Worm (Caenorhabditis elegans) whole organism, L3 larva: ENCODE data around the gene col-105.

Experiments
- R02D3.7 ChIP-seq: fragments of 150-350 bp; optimal IDR thresholded peaks from 2 replicates; lab custom pipeline; 2014; ENCODE audit warnings: missing biosample characterization, missing genetic modification characterization
- ZK546.5 ChIP-seq: sonication (generic microtip); optimal IDR thresholded peaks from 2 replicates; lab custom pipeline; 2017; ENCODE audit warnings: missing biosample characterization, missing genetic modification characterization
- aly-2 ChIP-seq: fragments of 150-350 bp; optimal IDR thresholded peaks from 2 replicates; lab custom pipeline; 2014; ENCODE audit warnings: missing biosample characterization, missing genetic modification characterization
- ama-1 ChIP-seq: fragments of 150-350 bp; optimal IDR thresholded peaks from 2 replicates; lab custom pipeline; 2018
- ceh-16 ChIP-seq: sonication (generic microtip); optimal IDR thresholded peaks from 2 replicates; lab custom pipeline; 2017; ENCODE audit warnings: missing biosample characterization, missing genetic modification characterization
- ceh-28 ChIP-seq: fragments of 150-350 bp; optimal IDR thresholded peaks from 2 replicates; lab custom pipeline; 2014; ENCODE audit warnings: missing biosample characterization, missing genetic modification reagents, missing genetic modification characterization
- ceh-9 ChIP-seq: sonication (generic microtip); optimal IDR thresholded peaks from 2 replicates; lab custom pipeline; 2018; ENCODE audit warnings: missing biosample characterization, missing genetic modification characterization
- daf-12 ChIP-seq: fragments of 150-350 bp; optimal IDR thresholded peaks from 2 replicates; lab custom pipeline; 2014; ENCODE audit warnings: missing biosample characterization, missing genetic modification reagents, missing genetic modification characterization
- egl-27 ChIP-seq: sonication (generic microtip); optimal IDR thresholded peaks from 4 replicates; lab custom pipeline; 2017; ENCODE audit warnings: missing biosample characterization, missing genetic modification reagents, missing genetic modification characterization
- egl-5 ChIP-seq: fragments of 150-350 bp; optimal IDR thresholded peaks from 2 replicates; lab custom pipeline; 2017; ENCODE audit warnings: missing biosample characterization, missing genetic modification reagents, missing genetic modification characterization, inconsistent platforms
- elt-1 ChIP-seq: fragments of 150-350 bp; optimal IDR thresholded peaks from 2 replicates; lab custom pipeline; 2014; ENCODE audit warnings: missing biosample characterization, missing genetic modification characterization
- elt-2 ChIP-seq: sonication (generic microtip); optimal IDR thresholded peaks from 2 replicates; lab custom pipeline; 2016; ENCODE audit warnings: missing genetic modification reagents, mild to moderate bottlenecking, missing genetic modification characterization, missing compliant biosample characterization
- eor-1 ChIP-seq, 2 experiments: fragments of 150-350 bp; optimal IDR thresholded peaks; 2 replicates each; lab custom pipeline; 2014 to 2018; ENCODE audit warnings: missing biosample characterization in 2 of 2, missing genetic modification characterization in 2 of 2
- fkh-10 ChIP-seq: sonication (generic microtip); optimal IDR thresholded peaks from 2 replicates; lab custom pipeline; 2017; ENCODE audit warnings: missing biosample characterization, missing genetic modification reagents, missing genetic modification characterization
- fkh-2 ChIP-seq: fragments of 150-350 bp; optimal IDR thresholded peaks from 2 replicates; lab custom pipeline; 2014; ENCODE audit warnings: missing biosample characterization, missing genetic modification reagents, missing genetic modification characterization
- fos-1 ChIP-seq: fragments of 150-350 bp; optimal IDR thresholded peaks from 2 replicates; lab custom pipeline; 2014; ENCODE audit warnings: missing biosample characterization, missing genetic modification characterization
- jun-1 ChIP-seq: fragments of 150-350 bp; optimal IDR thresholded peaks from 2 replicates; lab custom pipeline; 2014; ENCODE audit warnings: missing biosample characterization, missing genetic modification reagents, missing genetic modification characterization
- lin-15B ChIP-seq: fragments of 150-350 bp; optimal IDR thresholded peaks from 2 replicates; lab custom pipeline; 2014; ENCODE audit warnings: missing biosample characterization, missing genetic modification characterization
- lsy-12 ChIP-seq: sonication (generic microtip); optimal IDR thresholded peaks from 2 replicates; lab custom pipeline; 2016; ENCODE audit warnings: mild to moderate bottlenecking, missing genetic modification characterization, missing compliant biosample characterization
- mml-1 ChIP-seq: fragments of 150-350 bp; sonication (generic microtip); optimal IDR thresholded peaks from 3 replicates; lab custom pipeline; 2014; ENCODE audit warnings: missing biosample characterization, missing genetic modification characterization
- nfya-1 ChIP-seq: sonication (generic microtip); optimal IDR thresholded peaks from 2 replicates; lab custom pipeline; 2017; ENCODE audit warnings: missing genetic modification characterization, mild to moderate bottlenecking, missing compliant biosample characterization, antibody characterized with exemption, moderate library complexity; ENCODE audit not compliant: insufficient read depth
- nhr-11 ChIP-seq: fragments of 150-350 bp; optimal IDR thresholded peaks from 2 replicates; lab custom pipeline; 2014; ENCODE audit warnings: missing biosample characterization, missing genetic modification characterization
- nhr-12 ChIP-seq: fragments of 150-350 bp; optimal IDR thresholded peaks from 2 replicates; lab custom pipeline; 2014; ENCODE audit warnings: missing biosample characterization, missing genetic modification characterization
- nhr-23 ChIP-seq: fragments of 150-350 bp; optimal IDR thresholded peaks from 2 replicates; lab custom pipeline; 2014; ENCODE audit warnings: missing biosample characterization, missing genetic modification reagents, missing genetic modification characterization
- nhr-237 ChIP-seq: fragments of 150-350 bp; optimal IDR thresholded peaks from 2 replicates; lab custom pipeline; 2014; ENCODE audit warnings: missing biosample characterization, missing genetic modification characterization
- nhr-25 ChIP-seq: sonication (generic microtip); optimal IDR thresholded peaks from 2 replicates; lab custom pipeline; 2017; ENCODE audit warnings: missing biosample characterization, missing genetic modification characterization
- nhr-28 ChIP-seq: fragments of 150-350 bp; optimal IDR thresholded peaks from 2 replicates; lab custom pipeline; 2014; ENCODE audit warnings: missing biosample characterization, missing genetic modification characterization
- nhr-43 ChIP-seq: sonication (generic microtip); optimal IDR thresholded peaks from 2 replicates; lab custom pipeline; 2016; ENCODE audit warnings: mild to moderate bottlenecking, missing genetic modification characterization, missing compliant biosample characterization; ENCODE audit not compliant: poor library complexity, severe bottlenecking
- nhr-67 ChIP-seq: fragments of 150-350 bp; optimal IDR thresholded peaks from 2 replicates; lab custom pipeline; 2014; ENCODE audit warnings: missing biosample characterization, missing genetic modification characterization
- nhr-76 ChIP-seq: fragments of 150-350 bp; sonication (generic microtip); optimal IDR thresholded peaks from 5 replicates; lab custom pipeline; 2014; ENCODE audit warnings: missing biosample characterization, missing genetic modification characterization
- nhr-77 ChIP-seq: fragments of 150-350 bp; optimal IDR thresholded peaks from 2 replicates; lab custom pipeline; 2014; ENCODE audit warnings: missing biosample characterization, missing genetic modification characterization
- pha-4 ChIP-seq: fragments of 150-350 bp; optimal IDR thresholded peaks from 2 replicates; lab custom pipeline; 2014; ENCODE audit warnings: missing biosample characterization, missing genetic modification reagents, missing genetic modification characterization
- pqm-1 ChIP-seq: fragments of 150-350 bp; optimal IDR thresholded peaks from 2 replicates; lab custom pipeline; 2017; ENCODE audit warnings: missing biosample characterization, missing genetic modification characterization, inconsistent platforms
- sea-2 ChIP-seq: fragments of 150-350 bp; sonication (generic microtip); optimal IDR thresholded peaks from 4 replicates; lab custom pipeline; 2014; ENCODE audit warnings: missing biosample characterization, missing genetic modification reagents, missing genetic modification characterization
- skn-1 ChIP-seq: fragments of 150-350 bp; optimal IDR thresholded peaks from 2 replicates; lab custom pipeline; 2014; ENCODE audit warnings: missing biosample characterization, missing genetic modification characterization
- snpc-4 ChIP-seq: fragments of 150-350 bp; optimal IDR thresholded peaks from 2 replicates; lab custom pipeline; 2014; ENCODE audit warnings: missing biosample characterization, missing genetic modification characterization
- tbx-2 ChIP-seq: sonication (generic microtip); optimal IDR thresholded peaks from 2 replicates; lab custom pipeline; 2016; ENCODE audit warnings: mild to moderate bottlenecking, missing genetic modification characterization, missing compliant biosample characterization
- unc-39 ChIP-seq: sonication (generic microtip); optimal IDR thresholded peaks from 4 replicates; lab custom pipeline; 2017; ENCODE audit warnings: missing biosample characterization, missing genetic modification characterization
- zag-1 ChIP-seq: fragments of 150-350 bp; optimal IDR thresholded peaks from 2 replicates; lab custom pipeline; 2014; ENCODE audit warnings: missing biosample characterization, missing genetic modification characterization
- ztf-11 ChIP-seq: fragments of 150-350 bp; optimal IDR thresholded peaks from 2 replicates; lab custom pipeline; 2014; ENCODE audit warnings: missing biosample characterization, missing genetic modification characterization
- ztf-4 ChIP-seq: fragments of 150-350 bp; optimal IDR thresholded peaks from 2 replicates; lab custom pipeline; 2014; ENCODE audit warnings: missing biosample characterization, missing genetic modification characterization

The col-105 gene

DNA sequence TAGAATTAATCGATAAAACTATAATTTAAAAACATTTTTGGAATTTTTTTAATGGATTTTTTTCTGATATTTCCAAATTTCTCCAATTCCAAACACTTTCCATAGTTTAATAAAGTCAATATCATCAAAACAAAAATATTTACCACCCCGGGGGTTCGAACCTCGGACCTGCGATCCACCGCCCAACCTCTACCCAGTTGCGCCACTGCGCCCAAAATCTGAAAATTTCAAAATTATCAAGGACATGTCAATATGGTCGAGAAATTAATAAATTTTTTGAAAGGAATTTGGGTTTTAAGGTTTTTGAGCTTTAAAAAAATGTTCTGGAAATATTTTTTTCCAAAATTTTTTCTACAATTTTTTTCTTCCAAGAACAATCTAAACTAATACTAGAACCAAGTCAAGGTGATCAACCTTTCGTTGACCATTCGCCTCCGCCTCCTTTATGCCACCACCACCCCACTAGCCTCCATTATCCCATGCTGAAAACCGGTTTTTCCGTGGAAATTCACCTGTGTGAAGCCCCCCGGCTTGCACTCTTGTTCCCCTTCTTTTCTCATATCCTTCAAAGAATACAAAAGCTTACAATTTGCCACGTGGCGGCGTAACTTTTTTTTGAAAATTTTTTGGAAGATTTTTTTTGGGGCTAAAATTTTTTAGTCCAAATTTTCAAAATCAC is 22.7 kb upstream of the col-105 start:
- no peak for TF ChIP-seq fkh-2
- peak; percentile 51 for TF ChIP-seq nhr-25
- peak; percentile 50 for TF ChIP-seq nhr-43 (tag; lab: Kevin White, UChicago)
- peak; percentile 42 for TF ChIP-seq nhr-23

- TF ChIP-seq egl-27 (no peak), nhr-77 (tag; lab: Kevin White, UChicago) (no peak), ceh-28 (no peak), nhr-76 (no peak), fos-1 (tag; lab: Kevin White, UChicago) (no peak), tbx-2 (tag; lab: Kevin White, UChicago) (no peak), fkh-10 (GFP tag; lab: Kevin White, UChicago) (no peak), sea-2 (GFP tag; lab: Kevin White, UChicago) (no peak), ceh-16 (tag; lab: Kevin White, UChicago) (no peak), aly-2 (tag; lab: Kevin White, UChicago) (no peak), ZK546.5 (tag; lab: Kevin White, UChicago) (no peak), eor-1 (tag; optimal IDR thresholded peaks at IDR 0.05; lab: Kevin White, UChicago) (no peak), lsy-12 (no peak), ztf-11 (tag; lab: Kevin White, UChicago) (no peak), elt-1 (tag; lab: Kevin White, UChicago) (no peak), daf-12 (tag; lab: Kevin White, UChicago) (no peak), ztf-4 (tag; lab: Kevin White, UChicago) (no peak), nhr-67 (tag; lab: Kevin White, UChicago) (no peak), skn-1 (tag; lab: Kevin White, UChicago) (no peak), ama-1 (lab: Kevin White, UChicago) (no peak)
Observed at ce11 chrIV:1380350-1380749, 21.3 kb upstream of the col-105 start.

ce11 chrIV:1378954-1379353 is 19.9 kb upstream of the col-105 start:
- TF ChIP-seq aly-2 (tag; lab: Kevin White, UChicago), result no peak
- no peak for TF ChIP-seq nhr-76
- peak; percentile 84 for TF ChIP-seq pqm-1
- TF ChIP-seq elt-2 (tag; lab: Kevin White, UChicago), result peak; percentile 97
- no peak for TF ChIP-seq elt-1 (tag; lab: Kevin White, UChicago)
- TF ChIP-seq jun-1 (tag; lab: Kevin White, UChicago), result peak; percentile 37
- TF ChIP-seq pha-4, result peak; percentile 62
- no peak for TF ChIP-seq egl-27

DNA sequence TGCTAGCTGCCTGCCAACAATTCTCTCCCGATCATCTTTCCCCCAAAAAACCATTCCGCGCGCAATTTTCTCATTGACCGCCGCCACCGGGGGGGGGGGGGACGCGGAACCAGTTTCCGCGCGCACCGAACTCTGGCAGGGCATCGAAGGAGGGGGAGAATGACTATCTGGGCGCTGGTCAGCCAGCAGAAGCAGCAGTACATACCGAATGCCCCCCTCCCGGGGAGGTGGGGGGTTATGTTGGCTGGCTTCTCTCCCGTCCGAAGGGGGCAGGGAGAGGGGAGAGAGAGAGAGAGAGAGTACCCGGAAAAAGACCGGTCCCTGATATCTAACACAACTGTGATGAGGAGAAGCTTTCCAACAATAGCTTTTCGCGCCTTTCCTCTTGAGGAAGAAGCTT is 18.7 kb upstream of the col-105 start:
- no peak for TF ChIP-seq ceh-28
- no peak for TF ChIP-seq pha-4
- TF ChIP-seq ceh-9 (tag; lab: Kevin White, UChicago), result no peak
- no peak for TF ChIP-seq nhr-77 (tag; lab: Kevin White, UChicago)
- TF ChIP-seq fkh-2, result no peak

- TF ChIP-seq egl-5 (tag; lab: Kevin White, UChicago), result no peak
- no peak for TF ChIP-seq nhr-28
- no peak for TF ChIP-seq ceh-9 (tag; lab: Kevin White, UChicago)
- TF ChIP-seq skn-1 (tag; lab: Kevin White, UChicago), result no peak
- no peak for TF ChIP-seq zag-1 (tag; lab: Kevin White, UChicago)
- no peak for TF ChIP-seq pqm-1
Observed at ce11 chrIV:1375289-1375688, 16.3 kb upstream of the col-105 start.

- TF ChIP-seq nhr-237, result no peak
- TF ChIP-seq skn-1 (tag; lab: Kevin White, UChicago), result no peak
- no peak for TF ChIP-seq snpc-4
- no peak for TF ChIP-seq nfya-1 (tag; lab: Kevin White, UChicago)
- peak; percentile 69 for TF ChIP-seq nhr-43 (tag; lab: Kevin White, UChicago)
- peak; percentile 40 for TF ChIP-seq elt-1 (tag; lab: Kevin White, UChicago)
- TF ChIP-seq nhr-67 (tag; lab: Kevin White, UChicago), result no peak
- TF ChIP-seq pqm-1, result no peak
- peak; percentile 90 for TF ChIP-seq nhr-25
- TF ChIP-seq elt-2 (tag; lab: Kevin White, UChicago), result no peak
- no peak for TF ChIP-seq lsy-12
- TF ChIP-seq daf-12 (tag; lab: Kevin White, UChicago), result no peak
- no peak for TF ChIP-seq ztf-4 (tag; lab: Kevin White, UChicago)
- TF ChIP-seq jun-1 (tag; lab: Kevin White, UChicago), result no peak
- TF ChIP-seq R02D3.7 (tag; lab: Kevin White, UChicago), result no peak
- TF ChIP-seq mml-1 (tag; lab: Kevin White, UChicago), result no peak
- no peak for TF ChIP-seq nhr-11 (tag; lab: Kevin White, UChicago)
- no peak for TF ChIP-seq lin-15B
- TF ChIP-seq egl-27, result no peak
- no peak for TF ChIP-seq sea-2 (GFP tag; lab: Kevin White, UChicago)
- no peak for TF ChIP-seq ztf-11 (tag; lab: Kevin White, UChicago)
- TF ChIP-seq ZK546.5 (tag; lab: Kevin White, UChicago), result no peak
- no peak for TF ChIP-seq zag-1 (tag; lab: Kevin White, UChicago)
- peak; percentile 91 for TF ChIP-seq nhr-23
- no peak for TF ChIP-seq nhr-12
- no peak for TF ChIP-seq nhr-77 (tag; lab: Kevin White, UChicago)
- TF ChIP-seq unc-39 (tag; lab: Kevin White, UChicago), result no peak
Observed at ce11 chrIV:1371300-1371699, 12.3 kb upstream of the col-105 start.
